Worm (Caenorhabditis elegans) whole organism, dauer: ENCODE data around the gene R05H5.3.

ENCODE experiments used
- unc-62 ChIP-seq: sonication (generic microtip); optimal IDR thresholded peaks from 2 replicates; lab custom pipeline; 2017; ENCODE audit warnings: missing biosample characterization, missing genetic modification reagents, missing genetic modification characterization

R05H5.3 gene

ce11 chrII:10198486-10198885, 1.1 kb downstream of the R05H5.3 start:
- TF ChIP-seq unc-62 (GFP tag; lab: Kevin White, UChicago) = no peak

ce11 chrII:10199906-10200305, 2.5 kb downstream of the R05H5.3 start, which contains the start of gene R05H5.4:
TSS of gene R05H5.4 (minus strand) at chrII:10200006.
- TF ChIP-seq unc-62 (GFP tag; lab: Kevin White, UChicago) = no peak

- no peak for TF ChIP-seq unc-62 (GFP tag; lab: Kevin White, UChicago)
These were observed 3.3 kb downstream of the R05H5.3 start, which contains the start of gene arv-1 for ce11 chrII:10200759-10201158. TSS of gene arv-1 (minus strand) at chrII:10200823.

- TF ChIP-seq unc-62 (GFP tag; lab: Kevin White, UChicago) = no peak
These were observed 4.8 kb downstream of the R05H5.3 start for ce11 chrII:10202275-10202674.

ce11 chrII:10203067-10203466, 5.6 kb downstream of the R05H5.3 start:
- no peak for TF ChIP-seq unc-62 (GFP tag; lab: Kevin White, UChicago)

ce11 chrII:10203765-10204164, 6.3 kb downstream of the R05H5.3 start:
- no peak for TF ChIP-seq unc-62 (GFP tag; lab: Kevin White, UChicago)

- no peak for TF ChIP-seq unc-62 (GFP tag; lab: Kevin White, UChicago)
These were observed 7.1 kb downstream of the R05H5.3 start for ce11 chrII:10204428-10205049.

- TF ChIP-seq unc-62 (GFP tag; lab: Kevin White, UChicago) = no peak
These were observed 9.0 kb downstream of the R05H5.3 start, which contains the start of gene T01E8.1 for ce11 chrII:10206425-10206824. TSS of gene T01E8.1 (plus strand) at chrII:10206725.

ce11 chrII:10218171-10218570, 20.7 kb downstream of the R05H5.3 start, which contains the start of gene ref-1:
TSS of gene ref-1 (plus strand) at chrII:10218471.
- TF ChIP-seq unc-62 (GFP tag; lab: Kevin White, UChicago) = no peak

ce11 chrII:10220631-10221030, 23.2 kb downstream of the R05H5.3 start:
- TF ChIP-seq unc-62 (GFP tag; lab: Kevin White, UChicago) = no peak

ce11 chrII:10221627-10222026, 24.2 kb downstream of the R05H5.3 start:
- no peak for TF ChIP-seq unc-62 (GFP tag; lab: Kevin White, UChicago)

- TF ChIP-seq unc-62 (GFP tag; lab: Kevin White, UChicago) = no peak
These were observed 25.2 kb downstream of the R05H5.3 start, which contains the start of gene plc-3 for ce11 chrII:10222577-10222976. TSS of gene plc-3 (plus strand) at chrII:10222877.

- no peak for TF ChIP-seq unc-62 (GFP tag; lab: Kevin White, UChicago)
These were observed 29.6 kb downstream of the R05H5.3 start, which contains the start of gene srh-135 for ce11 chrII:10227030-10227429. TSS of gene srh-135 (minus strand) at chrII:10227130.

ce11 chrII:10230972-10231371, 33.5 kb downstream of the R05H5.3 start, which contains the start of gene T01E8.8:
TSS of gene T01E8.8 (plus strand) at chrII:10231272.
- no peak for TF ChIP-seq unc-62 (GFP tag; lab: Kevin White, UChicago)

- no peak for TF ChIP-seq unc-62 (GFP tag; lab: Kevin White, UChicago)
These were observed 34.4 kb downstream of the R05H5.3 start for ce11 chrII:10231874-10232273.

ce11 chrII:10234398-10234797, 37.0 kb downstream of the R05H5.3 start, which contains the start of gene ubxn-5:
TSS of gene ubxn-5 (minus strand) at chrII:10234498.
- TF ChIP-seq unc-62 (GFP tag; lab: Kevin White, UChicago) = no peak

ce11 chrII:10239595-10239994, 42.2 kb downstream of the R05H5.3 start, which contains the start of gene mec-15:
TSS of gene mec-15 (minus strand) at chrII:10239695.
- TF ChIP-seq unc-62 (GFP tag; lab: Kevin White, UChicago) = no peak
